Worm (Caenorhabditis elegans) whole organism, L4 larva: ENCODE results near the gene H14A12.5.

Source experiments
- F37D6.2 ChIP-seq: sonication (generic microtip); optimal IDR thresholded peaks from 2 replicates; lab custom pipeline; 2016; ENCODE audit warnings: mild to moderate bottlenecking, missing genetic modification characterization, missing compliant biosample characterization
- madf-5 ChIP-seq, 2 experiments: fragments of 200-800 bp; sonication (Bioruptor generic); IDR thresholded peaks; 2 replicates each; pipeline ENCODE4 v1.3.6; 2022; ENCODE audit warnings: missing compliant biosample characterization in 2 of 2, missing genetic modification characterization in 2 of 2
- nhr-28 ChIP-seq: fragments of 150-350 bp; optimal IDR thresholded peaks from 2 replicates; lab custom pipeline; 2014; ENCODE audit warnings: missing biosample characterization, missing genetic modification characterization
- nhr-6 ChIP-seq: fragments of 150-350 bp; optimal IDR thresholded peaks from 2 replicates; lab custom pipeline; 2014; ENCODE audit warnings: missing biosample characterization, missing genetic modification characterization
- spr-3 ChIP-seq: fragments of 200-800 bp; sonication (Bioruptor generic); optimal IDR thresholded peaks from 2 replicates; lab custom pipeline; 2018; ENCODE audit warnings: mild to moderate bottlenecking, missing genetic modification characterization, missing compliant biosample characterization
- unc-39 ChIP-seq: sonication (generic microtip); optimal IDR thresholded peaks from 2 replicates; lab custom pipeline; 2017; ENCODE audit warnings: missing biosample characterization, missing genetic modification characterization

- TF ChIP-seq F37D6.2 (tag; lab: Kevin White, UChicago) (no peak), nhr-6 (tag; lab: Kevin White, UChicago) (no peak), madf-5 (GFP tag; IDR thresholded peaks at IDR 0.05; lab: Robert Waterston, UW) (no peak), nhr-28 (tag; lab: Kevin White, UChicago) (no peak), spr-3 (GFP tag; lab: Kevin White, UChicago) (no peak), unc-39 (tag; lab: Kevin White, UChicago) (no peak)
Observed at ce11 chrIII:7489055-7489534, 20.2 kb upstream of the H14A12.5 start, which contains the start of gene mup-4.
